Worm (Caenorhabditis elegans): Measurements from ENCODE around the gene sma-4.

The sma-4 gene

ce11 chrIII:5785273-5785929 is 30.6 kb upstream of the sma-4 start, which contains the start of gene Y37B11A.3 (continued):
- TF ChIP-seq ceh-82 (tag; optimal IDR thresholded peaks at IDR 0.05) (no peak), duxl-1 (tag; optimal IDR thresholded peaks at IDR 0.05; ENCODE audit: poor library complexity) (peak; percentile 39), tra-1 (GFP tag; IDR thresholded peaks at IDR 0.05) (0 out of 2 replicates have a peak, but pooled peaks have one; percentile 48), ceh-62 (tag; optimal IDR thresholded peaks at IDR 0.05) (no peak), snpc-1.2 (GFP tag; IDR thresholded peaks at IDR 0.05) (no peak), hlh-11 (tag; optimal IDR thresholded peaks at IDR 0.05) (peak; percentile 61), F37D6.2 (tag; optimal IDR thresholded peaks at IDR 0.05) (peak; percentile 21), set-16 (GFP tag; IDR thresholded peaks at IDR 0.05) (peak; percentile 33; the same call in 1 of the 2 replicates), mdt-29 (GFP tag; IDR thresholded peaks at IDR 0.05) (peak; percentile 22; the same call in 1 of the 2 replicates), daf-8 (GFP tag; IDR thresholded peaks at IDR 0.05) (no peak), jun-1 (tag; optimal IDR thresholded peaks at IDR 0.05) (peak; percentile 26), sdz-12 (GFP tag; optimal IDR thresholded peaks at IDR 0.05) (no peak), ceh-44 (GFP tag; IDR thresholded peaks at IDR 0.05) (no peak), nhr-48 (tag; optimal IDR thresholded peaks at IDR 0.05) (peak; percentile 33), nhr-41 (GFP tag; IDR thresholded peaks at IDR 0.05) (no peak), attf-4 (tag; optimal IDR thresholded peaks at IDR 0.05) (no peak), fkh-10 (GFP tag; optimal IDR thresholded peaks at IDR 0.05) (no peak), ceh-32 (tag; optimal IDR thresholded peaks at IDR 0.05; ENCODE audit: poor library complexity) (no peak), zfp-3 (GFP tag; conservative IDR thresholded peaks at IDR 0.05) (no peak; the same call in 1 of the 2 replicates), egl-43 (GFP tag; IDR thresholded peaks at IDR 0.05) (no peak; the same call in 1 of the 2 replicates), dmd-9 (GFP tag; IDR thresholded peaks at IDR 0.05) (peak; percentile 62; the same call in 1 of the 2 replicates), aha-1 (tag) (peak; percentile 98), ama-1 (optimal IDR thresholded peaks at IDR 0.05) (no peak), pha-4 (GFP tag; IDR thresholded peaks at IDR 0.05) (no peak), pha-4 (tag; optimal IDR thresholded peaks at IDR 0.05) (no peak), ztf-11 (tag; optimal IDR thresholded peaks at IDR 0.05) (no peak), aly-2 (tag; optimal IDR thresholded peaks at IDR 0.05) (no peak), pqm-1 (tag; optimal IDR thresholded peaks at IDR 0.05) (no peak), rbr-2 (tag; optimal IDR thresholded peaks at IDR 0.05) (peak; percentile 65), zip-2 (tag; optimal IDR thresholded peaks at IDR 0.05) (no peak), daf-12 (tag; optimal IDR thresholded peaks at IDR 0.05) (no peak), T26A8.4 (GFP tag; IDR thresholded peaks at IDR 0.05) (no peak; the same call in none of the 2 replicates), Y105C5A.15 (GFP tag; IDR thresholded peaks at IDR 0.05) (no peak), F44E2.7 (GFP tag; IDR thresholded peaks at IDR 0.05) (no peak), lim-7 (GFP tag; IDR thresholded peaks at IDR 0.05) (no peak), arid-1 (GFP tag; conservative IDR thresholded peaks at IDR 0.05) (no peak; the same call in 1 of the 2 replicates), R02D3.7 (tag; optimal IDR thresholded peaks at IDR 0.05) (no peak), egl-27 (tag; optimal IDR thresholded peaks at IDR 0.05) (no peak), mdl-1 (tag; optimal IDR thresholded peaks at IDR 0.05) (no peak), zip-11 (GFP tag; IDR thresholded peaks at IDR 0.05) (no peak), D1046.2 (GFP tag; IDR thresholded peaks at IDR 0.05) (no peak), gei-8 (GFP tag; optimal IDR thresholded peaks at IDR 0.05) (no peak), zag-1 (tag; optimal IDR thresholded peaks at IDR 0.05) (no peak), spr-3 (GFP tag; optimal IDR thresholded peaks at IDR 0.05) (no peak), lin-29 (GFP tag; IDR thresholded peaks at IDR 0.05) (no peak), nhr-25 (tag; optimal IDR thresholded peaks at IDR 0.05; ENCODE audit: borderline replicate concordance, insufficient read depth) (no peak), mep-1 (tag; optimal IDR thresholded peaks at IDR 0.05) (peak; percentile 76), tag-97 (GFP tag; IDR thresholded peaks at IDR 0.05) (no peak), lin-15B (tag; optimal IDR thresholded peaks at IDR 0.05) (no peak), Y5F2A.4 (GFP tag; optimal IDR thresholded peaks at IDR 0.05) (no peak), daf-16 (GFP tag; optimal IDR thresholded peaks at IDR 0.05) (no peak), daf-16 (tag; optimal IDR thresholded peaks at IDR 0.05) (no peak)
